Fruit fly (Drosophila melanogaster) whole organism, prepupa: ENCODE data around the gene RpL8.
A peak's percentile ranks its signal among the peaks of the same experiment; 100 is the strongest.

Experiments
- Blimp-1 ChIP-seq: fragments of 200-800 bp; sonication (Bioruptor generic); optimal IDR thresholded peaks from 3 replicates; lab custom pipeline; 2017; ENCODE audit warnings: missing biosample characterization, missing genetic modification characterization, mild to moderate bottlenecking, moderate library complexity, missing genetic modification reagents
- CG10669 ChIP-seq: fragments of 200-800 bp; sonication (Bioruptor generic); optimal IDR thresholded peaks from 3 replicates; lab custom pipeline; 2018; ENCODE audit warnings: missing biosample characterization, mild to moderate bottlenecking, missing genetic modification characterization, moderate library complexity
- CG11294 ChIP-seq: fragments of 200-800 bp; sonication (Bioruptor generic); IDR thresholded peaks from 2 replicates; pipeline ENCODE4 v1.3.6; 2022; ENCODE audit warnings: missing biosample characterization, missing genetic modification characterization
- CG1621 ChIP-seq: fragments of 200-800 bp; sonication (Bioruptor generic); optimal IDR thresholded peaks from 3 replicates; lab custom pipeline; 2018; ENCODE audit warnings: missing biosample characterization, mild to moderate bottlenecking, missing genetic modification characterization
- CG16779 ChIP-seq: fragments of 200-800 bp; sonication (Bioruptor generic); optimal IDR thresholded peaks from 3 replicates; lab custom pipeline; 2017; ENCODE audit warnings: missing biosample characterization, mild to moderate bottlenecking, missing genetic modification characterization
- CG3032 ChIP-seq: fragments of 200-800 bp; optimal IDR thresholded peaks from 2 replicates; lab custom pipeline; 2019; ENCODE audit warnings: missing biosample characterization, mild to moderate bottlenecking, missing genetic modification characterization, moderate library complexity
- CG31627 ChIP-seq: fragments of 200-800 bp; sonication (Bioruptor generic); optimal IDR thresholded peaks from 3 replicates; lab custom pipeline; 2016; ENCODE audit warnings: missing biosample characterization, missing genetic modification characterization
- CG32006 ChIP-seq: fragments of 200-800 bp; sonication (Bioruptor generic); optimal IDR thresholded peaks from 3 replicates; lab custom pipeline; 2017; ENCODE audit warnings: missing biosample characterization, mild to moderate bottlenecking, missing genetic modification characterization
- CG34406 ChIP-seq: fragments of 200-800 bp; sonication (Bioruptor generic); optimal IDR thresholded peaks from 3 replicates; lab custom pipeline; 2016; ENCODE audit warnings: missing biosample characterization, missing genetic modification characterization
- CG3919 ChIP-seq: fragments of 200-800 bp; sonication (Bioruptor generic); optimal IDR thresholded peaks from 3 replicates; lab custom pipeline; 2016; ENCODE audit warnings: missing biosample characterization, missing genetic modification characterization
- CG4318 ChIP-seq: fragments of 200-800 bp; sonication (Bioruptor generic); optimal IDR thresholded peaks from 3 replicates; lab custom pipeline; 2017; ENCODE audit warnings: missing biosample characterization, mild to moderate bottlenecking, missing genetic modification characterization
- CG6163 ChIP-seq: fragments of 200-800 bp; sonication (Bioruptor generic); IDR thresholded peaks from 3 replicates; pipeline ENCODE4 v1.3.6; 2022; ENCODE audit warnings: missing biosample characterization, missing genetic modification characterization
- CG6792 ChIP-seq: fragments of 200-800 bp; sonication (Bioruptor generic); optimal IDR thresholded peaks from 3 replicates; lab custom pipeline; 2016; ENCODE audit warnings: missing biosample characterization, missing genetic modification characterization
- CG6808 ChIP-seq: fragments of 200-800 bp; sonication (Bioruptor generic); optimal IDR thresholded peaks from 3 replicates; lab custom pipeline; 2017; ENCODE audit warnings: missing biosample characterization, missing genetic modification characterization, mild to moderate bottlenecking, moderate library complexity, missing genetic modification reagents
- CG6854 ChIP-seq: fragments of 200-800 bp; sonication (Bioruptor generic); optimal IDR thresholded peaks from 2 replicates; lab custom pipeline; 2017; ENCODE audit warnings: missing biosample characterization, mild to moderate bottlenecking, missing genetic modification characterization
- CG7368 ChIP-seq: fragments of 200-800 bp; sonication (Bioruptor generic); optimal IDR thresholded peaks from 3 replicates; lab custom pipeline; 2016; ENCODE audit warnings: missing biosample characterization, missing genetic modification characterization
- CG8119 ChIP-seq: fragments of 200-800 bp; sonication (Bioruptor generic); IDR thresholded peaks from 3 replicates; pipeline ENCODE4 v1.3.6; 2022; ENCODE audit warnings: missing biosample characterization, missing genetic modification characterization
- CG8319 ChIP-seq: fragments of 200-800 bp; sonication (Bioruptor generic); optimal IDR thresholded peaks from 3 replicates; lab custom pipeline; 2016; ENCODE audit warnings: missing biosample characterization, missing genetic modification characterization
- CG8632 ChIP-seq: fragments of 200-800 bp; sonication (Bioruptor generic); optimal IDR thresholded peaks from 3 replicates; lab custom pipeline; 2016; ENCODE audit warnings: missing biosample characterization, missing genetic modification characterization
- CG9139 ChIP-seq: fragments of 200-800 bp; sonication (Bioruptor generic); optimal IDR thresholded peaks from 3 replicates; lab custom pipeline; 2017; ENCODE audit warnings: missing biosample characterization, mild to moderate bottlenecking, missing genetic modification characterization
- Eip75B ChIP-seq: fragments of 200-800 bp; sonication (Bioruptor generic); optimal IDR thresholded peaks from 3 replicates; lab custom pipeline; 2016; ENCODE audit warnings: missing biosample characterization, missing genetic modification characterization
- Eip78C ChIP-seq: fragments of 200-800 bp; sonication (Bioruptor generic); peaks from one replicate; lab custom pipeline; 2016; ENCODE audit warnings: missing biosample characterization, missing genetic modification characterization
- Eip93F ChIP-seq: fragments of 200-800 bp; sonication (Bioruptor generic); optimal IDR thresholded peaks from 2 replicates; lab custom pipeline; 2016; ENCODE audit warnings: missing biosample characterization, mild to moderate bottlenecking, missing genetic modification characterization
- Ets21C ChIP-seq: fragments of 200-800 bp; sonication (Bioruptor generic); optimal IDR thresholded peaks from 3 replicates; lab custom pipeline; 2016; ENCODE audit warnings: missing biosample characterization, missing genetic modification characterization
- Ets96B ChIP-seq: fragments of 200-800 bp; optimal IDR thresholded peaks from 2 replicates; lab custom pipeline; 2019; ENCODE audit warnings: missing biosample characterization, mild to moderate bottlenecking, missing genetic modification characterization, moderate library complexity
- Gug ChIP-seq: fragments of 200-800 bp; sonication (Bioruptor generic); IDR thresholded peaks from 2 replicates; pipeline ENCODE4 v1.3.6; 2022; ENCODE audit warnings: missing biosample characterization, missing genetic modification characterization
- Hr38 ChIP-seq: sonication (Bioruptor generic); optimal IDR thresholded peaks from 2 replicates; lab custom pipeline; 2016; ENCODE audit warnings: missing biosample characterization, missing genetic modification characterization
- Hr4 ChIP-seq: fragments of 200-800 bp; sonication (Bioruptor generic); optimal IDR thresholded peaks from 3 replicates; lab custom pipeline; 2016; ENCODE audit warnings: missing biosample characterization, missing genetic modification characterization
- Lpt ChIP-seq: fragments of 200-800 bp; sonication (Bioruptor generic); optimal IDR thresholded peaks from 3 replicates; lab custom pipeline; 2016; ENCODE audit warnings: missing biosample characterization, missing genetic modification characterization
- Met ChIP-seq: fragments of 200-800 bp; sonication (Bioruptor generic); optimal IDR thresholded peaks from 3 replicates; lab custom pipeline; 2016; ENCODE audit warnings: missing biosample characterization, missing genetic modification characterization
- OdsH ChIP-seq: fragments of 200-800 bp; sonication (Bioruptor generic); optimal IDR thresholded peaks from 3 replicates; lab custom pipeline; 2016; ENCODE audit warnings: missing biosample characterization, missing genetic modification characterization
- Smox ChIP-seq: fragments of 200-800 bp; sonication (Bioruptor generic); optimal IDR thresholded peaks from 3 replicates; lab custom pipeline; 2016; ENCODE audit warnings: missing biosample characterization, missing genetic modification characterization
- Sox102F ChIP-seq: fragments of 200-800 bp; sonication (Bioruptor generic); optimal IDR thresholded peaks from 2 replicates; lab custom pipeline; 2016; ENCODE audit warnings: missing biosample characterization, mild to moderate bottlenecking, missing genetic modification characterization
- Sox14 ChIP-seq: fragments of 200-800 bp; sonication (Bioruptor generic); optimal IDR thresholded peaks from 3 replicates; lab custom pipeline; 2016; ENCODE audit warnings: missing biosample characterization, missing genetic modification characterization
- achi ChIP-seq: fragments of 200-800 bp; sonication (Bioruptor generic); optimal IDR thresholded peaks from 3 replicates; lab custom pipeline; 2016; ENCODE audit warnings: missing biosample characterization, missing genetic modification characterization
- acj6 ChIP-seq: fragments of 200-800 bp; sonication (Bioruptor generic); optimal IDR thresholded peaks from 3 replicates; lab custom pipeline; 2016; ENCODE audit warnings: missing biosample characterization, missing genetic modification characterization
- cyc ChIP-seq: fragments of 200-800 bp; sonication (Bioruptor generic); optimal IDR thresholded peaks from 3 replicates; lab custom pipeline; 2016; ENCODE audit warnings: missing biosample characterization, missing genetic modification characterization
- dac ChIP-seq: fragments of 200-800 bp; sonication (Bioruptor generic); optimal IDR thresholded peaks from 2 replicates; lab custom pipeline; 2017; ENCODE audit warnings: missing biosample characterization, mild to moderate bottlenecking, missing genetic modification characterization
- dsx ChIP-seq: fragments of 200-800 bp; optimal IDR thresholded peaks from 3 replicates; lab custom pipeline; 2019; ENCODE audit warnings: missing biosample characterization, mild to moderate bottlenecking, missing genetic modification characterization, moderate library complexity; ENCODE audit not compliant: poor library complexity, severe bottlenecking
- eg ChIP-seq: fragments of 200-800 bp; sonication (Bioruptor generic); IDR thresholded peaks from 3 replicates; pipeline ENCODE4 v1.3.6; 2022; ENCODE audit warnings: missing biosample characterization, missing genetic modification characterization
- esn ChIP-seq: fragments of 200-800 bp; sonication (Bioruptor generic); optimal IDR thresholded peaks from 2 replicates; lab custom pipeline; 2016; ENCODE audit warnings: missing biosample characterization, mild to moderate bottlenecking, missing genetic modification characterization, moderate library complexity
- fd59A ChIP-seq: fragments of 200-800 bp; sonication (Bioruptor generic); optimal IDR thresholded peaks from 2 replicates; lab custom pipeline; 2017; ENCODE audit warnings: missing biosample characterization, mild to moderate bottlenecking, missing genetic modification characterization, missing genetic modification reagents
- fkh ChIP-seq: fragments of 200-800 bp; sonication (Bioruptor generic); optimal IDR thresholded peaks from 3 replicates; lab custom pipeline; 2017; ENCODE audit warnings: missing biosample characterization, mild to moderate bottlenecking, missing genetic modification characterization, moderate library complexity
- lz ChIP-seq: fragments of 200-800 bp; sonication (Bioruptor generic); optimal IDR thresholded peaks from 3 replicates; lab custom pipeline; 2016; ENCODE audit warnings: missing biosample characterization, missing genetic modification characterization
- net ChIP-seq: fragments of 200-800 bp; sonication (Bioruptor generic); optimal IDR thresholded peaks from 3 replicates; lab custom pipeline; 2016; ENCODE audit warnings: missing biosample characterization, missing genetic modification characterization
- salr ChIP-seq, 2 experiments: fragments of 200-800 bp; sonication (Bioruptor generic); optimal IDR thresholded peaks; 3 replicates each; lab custom pipeline; 2016 to 2018; ENCODE audit warnings: missing biosample characterization in 2 of 2, missing genetic modification characterization in 2 of 2, mild to moderate bottlenecking in 1 of 2
- ss ChIP-seq, 2 experiments: fragments of 200-800 bp; sonication (Bioruptor generic); optimal IDR thresholded peaks; 2 replicates in 1 of 2; 3 replicates in 1 of 2; lab custom pipeline; 2017 to 2018; ENCODE audit warnings: mild to moderate bottlenecking in 2 of 2, missing biosample characterization in 2 of 2, missing genetic modification characterization in 2 of 2, moderate library complexity in 1 of 2
- vri ChIP-seq: fragments of 200-800 bp; sonication (Bioruptor generic); optimal IDR thresholded peaks from 3 replicates; lab custom pipeline; 2016; ENCODE audit warnings: missing biosample characterization, mild to moderate bottlenecking, missing genetic modification characterization

The RpL8 gene

dm6 chr3L:2545913-2546312 lies 41.3 kb upstream of the RpL8 start:
- peak; percentile 27 for TF ChIP-seq fkh (GFP tag; lab: Kevin White, UChicago)
- no peak for TF ChIP-seq Sox14 (GFP tag; lab: Kevin White, UChicago)
- peak; percentile 31 for TF ChIP-seq Blimp-1 (GFP tag; lab: Kevin White, UChicago)
- no peak for TF ChIP-seq CG6163 (GFP tag; lab: Robert Waterston, UW)
- no peak for TF ChIP-seq CG6792 (GFP tag; lab: Kevin White, UChicago)
- TF ChIP-seq ss (GFP tag; optimal IDR thresholded peaks at IDR 0.05; lab: Kevin White, UChicago): peak in 1 of 2 experiments; percentile 35
- no peak for TF ChIP-seq lz (GFP tag; lab: Kevin White, UChicago)
- TF ChIP-seq, all 60 proteins: peak for 3

- TF ChIP-seq Gug (no peak), CG9139 (GFP tag; lab: Kevin White, UChicago) (peak; percentile 59), OdsH (GFP tag; lab: Kevin White, UChicago) (peak; percentile 35), Eip75B (peak; percentile 17), CG6808 (GFP tag; lab: Kevin White, UChicago) (peak; percentile 68), Met (peak; percentile 57), CG16779 (tag; lab: Kevin White, UChicago) (no peak), CG10669 (GFP tag; lab: Kevin White, UChicago) (peak; percentile 69), dac (GFP tag; lab: Kevin White, UChicago) (no peak), salr (GFP tag; optimal IDR thresholded peaks at IDR 0.05; lab: Kevin White, UChicago) (peak; percentile 8 to 33), CG1621 (tag; lab: Kevin White, UChicago) (peak; percentile 25), Hr4 (GFP tag; lab: Kevin White, UChicago) (peak; percentile 24), Sox102F (GFP tag; lab: Kevin White, UChicago) (peak; percentile 1), CG31627 (GFP tag; lab: Kevin White, UChicago) (peak; percentile 34), CG4318 (GFP tag; lab: Kevin White, UChicago) (no peak), Eip78C (GFP tag; lab: Kevin White, UChicago) (peak; percentile 92), net (no peak), CG6792 (GFP tag; lab: Kevin White, UChicago) (peak; percentile 25), CG32006 (GFP tag; lab: Kevin White, UChicago) (peak; percentile 46), ss (GFP tag; optimal IDR thresholded peaks at IDR 0.05; lab: Kevin White, UChicago) (peak; percentile 34 to 61), CG6163 (GFP tag; lab: Robert Waterston, UW) (peak; percentile 61; the same call in 2 of the 3 replicates), CG6854 (GFP tag; lab: Kevin White, UChicago) (peak; percentile 23), Eip93F (GFP tag; lab: Kevin White, UChicago) (no peak), vri (GFP tag; lab: Kevin White, UChicago) (no peak), esn (GFP tag; lab: Kevin White, UChicago) (peak; percentile 41), fd59A (GFP tag; lab: Kevin White, UChicago) (no peak), Blimp-1 (GFP tag; lab: Kevin White, UChicago) (no peak), Sox14 (GFP tag; lab: Kevin White, UChicago) (no peak), CG34406 (GFP tag; lab: Kevin White, UChicago) (peak; percentile 10), CG7368 (GFP tag; lab: Kevin White, UChicago) (peak; percentile 59), Ets21C (no peak), eg (GFP tag; lab: Robert Waterston, UW) (0 out of 3 replicates have a peak, but pooled peaks have one; percentile 37), CG3919 (GFP tag; lab: Kevin White, UChicago) (peak; percentile 74), acj6 (peak; percentile 37), cyc (GFP tag; lab: Kevin White, UChicago) (peak; percentile 60), Hr38 (GFP tag; lab: Kevin White, UChicago) (no peak), CG11294 (GFP tag; lab: Robert Waterston, UW) (no peak), CG8319 (GFP tag; lab: Kevin White, UChicago) (no peak), dsx (GFP tag; lab: Kevin White, UChicago) (peak; percentile 25), CG3032 (tag; lab: Kevin White, UChicago) (peak; percentile 41), achi (GFP tag; lab: Kevin White, UChicago) (peak; percentile 4), CG8632 (peak; percentile 6), Smox (GFP tag; lab: Kevin White, UChicago) (peak; percentile 19), CG8119 (GFP tag; lab: Robert Waterston, UW) (0 out of 3 replicates have a peak, but pooled peaks have one; percentile 18), Ets96B (tag; lab: Kevin White, UChicago) (peak; percentile 73), Lpt (GFP tag; lab: Kevin White, UChicago) (no peak)
Observed at dm6 chr3L:2548932-2549331, 38.3 kb upstream of the RpL8 start.
